Fruit fly (Drosophila melanogaster): ENCODE results near the gene Tpi.

Tpi gene

DNA sequence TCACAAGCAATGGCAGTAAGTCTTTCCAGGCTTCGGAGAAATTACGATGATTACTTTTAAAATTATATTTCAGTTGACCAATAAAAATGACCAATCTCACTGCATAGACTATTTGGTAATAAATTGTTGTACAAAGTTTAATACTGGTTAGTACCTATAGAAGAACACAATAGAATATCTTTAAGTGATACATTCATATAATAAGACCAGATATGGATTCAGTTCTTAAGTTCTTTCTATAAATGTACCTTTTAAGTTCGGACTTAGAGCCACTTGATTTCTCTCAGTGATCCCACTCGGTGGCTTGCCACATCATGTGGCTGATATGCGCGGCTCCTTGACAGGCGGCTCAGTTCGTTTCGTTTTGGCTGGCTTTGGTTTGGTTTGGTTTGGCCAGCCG is 28.8 kb upstream of the Tpi start:
- TF ChIP-seq Ets98B (GFP tag; IDR thresholded peaks at IDR 0.05) (peak; percentile 32; the same call in 1 of the 2 replicates), CG9948 (tag; optimal IDR thresholded peaks at IDR 0.05) (no peak)

DNA sequence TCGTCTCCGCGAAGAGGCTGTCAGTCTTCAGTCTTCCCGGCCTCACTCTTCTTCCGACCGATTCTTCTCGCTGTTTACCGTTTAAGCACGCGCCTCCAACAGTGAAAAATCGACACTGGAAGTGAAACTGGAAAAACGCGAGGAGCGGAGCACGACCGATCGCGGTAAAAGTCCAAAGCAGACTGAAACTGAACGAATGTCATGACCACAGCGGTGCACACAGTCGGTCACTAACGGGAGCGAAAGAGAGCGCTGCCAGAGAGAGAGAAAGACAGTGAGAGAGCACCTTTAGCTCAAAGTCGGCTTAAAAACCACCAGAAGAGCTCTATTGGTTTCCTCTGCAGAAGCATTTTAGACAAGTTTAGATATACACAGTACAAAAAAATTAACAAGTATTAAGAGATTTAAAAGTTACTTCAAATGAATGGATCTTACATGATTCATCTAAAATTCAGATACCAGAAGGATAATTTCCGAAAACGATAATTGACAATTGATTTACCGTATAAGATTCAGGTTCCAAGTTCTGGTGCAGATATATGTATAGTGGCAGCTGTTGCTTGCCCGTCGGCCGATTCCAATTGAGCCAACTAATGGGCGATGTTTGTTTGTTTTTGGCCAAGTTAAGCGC is 26.0 kb upstream of the Tpi start, which contains the start of gene CG11498:
TSS of gene CG11498 (minus strand) at position 162 of the 631 bp plus-strand sequence.
- TF ChIP-seq CG8301 (tag; optimal IDR thresholded peaks at IDR 0.05) (no peak), Pif1A (GFP tag; optimal IDR thresholded peaks at IDR 0.05) (peak; percentile 38), Snoo (tag; optimal IDR thresholded peaks at IDR 0.05) (no peak), CG9948 (tag; optimal IDR thresholded peaks at IDR 0.05) (no peak), EcR (GFP tag; optimal IDR thresholded peaks at IDR 0.05) (no peak), CG32121 (GFP tag; IDR thresholded peaks at IDR 0.05) (peak; percentile 46), CG10348 (GFP tag; IDR thresholded peaks at IDR 0.05) (no peak), CG13204 (GFP tag; optimal IDR thresholded peaks at IDR 0.05) (peak; percentile 36), CG34367 (tag; optimal IDR thresholded peaks at IDR 0.05) (no peak), D1 (tag; optimal IDR thresholded peaks at IDR 0.05) (no peak), CG14655 (GFP tag; optimal IDR thresholded peaks at IDR 0.05) (peak; percentile 33), CG8159 (tag; optimal IDR thresholded peaks at IDR 0.05) (no peak), Ets98B (GFP tag; IDR thresholded peaks at IDR 0.05) (peak; percentile 59; the same call in 1 of the 2 replicates), CG15710 (tag; optimal IDR thresholded peaks at IDR 0.05) (no peak), CG12605 (GFP tag; IDR thresholded peaks at IDR 0.05) (peak; percentile 24; the same call in 1 of the 2 replicates), fd96Ca (GFP tag; IDR thresholded peaks at IDR 0.05) (0 out of 3 replicates have a peak, but pooled peaks have one; percentile 27), CG4496 (GFP tag; IDR thresholded peaks at IDR 0.05) (peak; percentile 76), gl (tag; optimal IDR thresholded peaks at IDR 0.05) (no peak), CG17806 (tag; optimal IDR thresholded peaks at IDR 0.05) (no peak), rn (GFP tag; IDR thresholded peaks at IDR 0.05) (no peak), Pif1B (GFP tag; optimal IDR thresholded peaks at IDR 0.05) (peak; percentile 30)

DNA sequence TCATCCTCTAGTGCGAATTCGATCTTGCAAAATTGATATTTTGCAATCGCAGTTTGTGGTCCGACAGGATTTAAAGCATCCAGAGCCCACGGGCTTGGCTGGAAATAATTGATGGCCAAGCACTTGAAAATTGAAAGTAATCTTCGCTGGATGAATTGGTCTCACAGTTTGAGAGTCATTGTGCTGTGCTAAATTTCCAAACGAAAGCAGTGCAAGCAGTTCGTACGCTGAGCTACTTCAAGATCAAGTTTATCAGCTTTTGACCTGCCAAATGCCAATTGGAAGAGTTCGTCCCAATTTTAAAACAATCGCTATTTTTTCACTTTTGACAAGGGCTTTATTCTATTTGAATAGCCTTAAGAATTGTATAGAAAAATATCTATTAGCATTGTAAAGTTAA is 19.5 kb upstream of the Tpi start:
- TF ChIP-seq fd96Ca (GFP tag; IDR thresholded peaks at IDR 0.05) (no peak), CG4496 (GFP tag; IDR thresholded peaks at IDR 0.05) (peak; percentile 17; the same call in 1 of the 3 replicates)

DNA sequence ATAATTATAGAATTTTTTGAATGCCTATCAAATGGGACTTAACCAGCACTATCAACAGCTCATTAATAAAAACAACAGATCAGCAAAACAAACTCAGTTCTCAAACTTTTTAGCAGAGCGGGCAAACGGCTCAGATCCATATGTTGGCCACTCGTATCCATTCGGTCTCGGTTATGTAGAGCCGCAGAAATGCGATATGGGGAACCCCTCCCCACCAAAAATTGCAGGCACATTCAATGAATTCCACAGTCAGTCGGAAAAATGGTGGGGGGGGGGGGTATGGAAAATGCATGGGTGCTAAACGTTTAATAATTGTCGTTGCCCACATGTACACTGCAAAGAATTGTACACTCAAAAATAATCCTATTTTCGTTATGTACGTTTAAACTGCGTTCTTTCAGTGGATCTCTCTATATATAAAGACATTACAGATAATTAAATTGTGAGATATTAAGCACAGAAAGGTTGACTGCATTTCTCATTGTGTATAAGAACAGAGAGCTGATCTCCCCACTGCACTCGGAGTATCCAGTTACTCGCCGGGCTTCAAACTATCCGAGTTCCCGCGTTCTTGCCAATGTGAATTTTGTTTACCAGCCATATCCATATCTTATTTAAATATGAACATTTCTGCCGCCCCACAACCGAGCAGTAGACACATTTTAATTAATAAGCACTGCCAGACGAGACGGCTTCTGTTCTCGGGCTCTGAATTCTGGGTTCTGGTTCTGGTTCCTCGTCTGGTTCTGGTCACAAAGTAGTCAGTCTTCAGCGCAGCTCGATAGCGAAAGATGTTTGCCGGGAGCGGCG is 17.1 kb upstream of the Tpi start, which contains the start of gene CG15529:
TSS of gene CG15529 (plus strand) at position 760 of the 810 bp plus-strand sequence.
- peak; percentile 58 for TF ChIP-seq CG34367 (tag; optimal IDR thresholded peaks at IDR 0.05)
- no peak for TF ChIP-seq EcR (GFP tag; optimal IDR thresholded peaks at IDR 0.05)
- TF ChIP-seq CG13204 (GFP tag; optimal IDR thresholded peaks at IDR 0.05): peak; percentile 30
- peak; percentile 10 for TF ChIP-seq Pif1A (GFP tag; optimal IDR thresholded peaks at IDR 0.05)
- peak; percentile 58 for TF ChIP-seq rn (GFP tag; IDR thresholded peaks at IDR 0.05)
- peak; percentile 82 for TF ChIP-seq Ets98B (GFP tag; IDR thresholded peaks at IDR 0.05)
- peak; percentile 50 for TF ChIP-seq Pif1B (GFP tag; optimal IDR thresholded peaks at IDR 0.05)
- TF ChIP-seq CG9948 (tag; optimal IDR thresholded peaks at IDR 0.05): peak; percentile 61
- peak; percentile 78 for TF ChIP-seq CG32121 (GFP tag; IDR thresholded peaks at IDR 0.05)
- TF ChIP-seq CG17806 (tag; optimal IDR thresholded peaks at IDR 0.05): peak; percentile 74
- peak; percentile 63 for TF ChIP-seq CG8301 (tag; optimal IDR thresholded peaks at IDR 0.05)
- no peak for TF ChIP-seq CG10348 (GFP tag; IDR thresholded peaks at IDR 0.05)
- TF ChIP-seq fd96Ca (GFP tag; IDR thresholded peaks at IDR 0.05): peak; percentile 74; the same call in 2 of the 3 replicates
- peak; percentile 78 for TF ChIP-seq CG8159 (tag; optimal IDR thresholded peaks at IDR 0.05)
- TF ChIP-seq Snoo (tag; optimal IDR thresholded peaks at IDR 0.05): no peak
- peak; percentile 90 for TF ChIP-seq CG4496 (GFP tag; IDR thresholded peaks at IDR 0.05)
- peak; percentile 56; the same call in 1 of the 2 replicates for TF ChIP-seq CG12605 (GFP tag; IDR thresholded peaks at IDR 0.05)
- peak; percentile 67 for TF ChIP-seq CG14655 (GFP tag; optimal IDR thresholded peaks at IDR 0.05)
- peak; percentile 35 for TF ChIP-seq gl (tag; optimal IDR thresholded peaks at IDR 0.05)
- TF ChIP-seq D1 (tag; optimal IDR thresholded peaks at IDR 0.05): peak; percentile 3
- peak; percentile 75 for TF ChIP-seq CG15710 (tag; optimal IDR thresholded peaks at IDR 0.05)

DNA sequence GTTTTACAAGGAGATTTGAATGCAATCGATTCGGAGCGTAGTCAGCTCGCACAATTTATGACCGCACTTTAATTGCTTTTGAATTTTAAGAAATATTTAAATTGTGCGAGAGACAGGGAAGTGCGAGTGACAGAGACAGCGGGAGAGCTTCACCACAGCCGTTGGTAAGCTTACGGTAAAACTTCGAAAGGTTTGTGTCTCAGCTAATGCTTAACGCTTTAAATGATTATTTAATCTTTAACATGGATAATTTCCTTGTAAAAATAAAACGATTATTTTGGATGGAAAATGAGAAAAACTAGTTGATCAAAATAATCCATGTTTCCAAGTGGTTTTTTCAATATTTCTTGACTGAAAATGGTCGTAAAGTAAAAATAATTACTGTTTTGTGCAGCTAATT is 16.2 kb upstream of the Tpi start:
- TF ChIP-seq D1 (tag; optimal IDR thresholded peaks at IDR 0.05) (no peak), CG8301 (tag; optimal IDR thresholded peaks at IDR 0.05) (no peak), fd96Ca (GFP tag; IDR thresholded peaks at IDR 0.05) (no peak), CG12605 (GFP tag; IDR thresholded peaks at IDR 0.05) (no peak), CG13204 (GFP tag; optimal IDR thresholded peaks at IDR 0.05) (no peak), CG10348 (GFP tag; IDR thresholded peaks at IDR 0.05) (no peak), CG4496 (GFP tag; IDR thresholded peaks at IDR 0.05) (no peak), CG8159 (tag; optimal IDR thresholded peaks at IDR 0.05) (no peak), Pif1A (GFP tag; optimal IDR thresholded peaks at IDR 0.05) (no peak), CG32121 (GFP tag; IDR thresholded peaks at IDR 0.05) (no peak), rn (GFP tag; IDR thresholded peaks at IDR 0.05) (no peak), CG9948 (tag; optimal IDR thresholded peaks at IDR 0.05) (no peak), gl (tag; optimal IDR thresholded peaks at IDR 0.05) (no peak), EcR (GFP tag; optimal IDR thresholded peaks at IDR 0.05) (no peak), CG34367 (tag; optimal IDR thresholded peaks at IDR 0.05) (no peak), Snoo (tag; optimal IDR thresholded peaks at IDR 0.05) (no peak), CG15710 (tag; optimal IDR thresholded peaks at IDR 0.05) (no peak), CG14655 (GFP tag; optimal IDR thresholded peaks at IDR 0.05) (no peak), Pif1B (GFP tag; optimal IDR thresholded peaks at IDR 0.05) (no peak), Ets98B (GFP tag; IDR thresholded peaks at IDR 0.05) (no peak)
